Fruit fly (Drosophila melanogaster): Measurements from ENCODE around the gene Nost.

Gene Nost

DNA sequence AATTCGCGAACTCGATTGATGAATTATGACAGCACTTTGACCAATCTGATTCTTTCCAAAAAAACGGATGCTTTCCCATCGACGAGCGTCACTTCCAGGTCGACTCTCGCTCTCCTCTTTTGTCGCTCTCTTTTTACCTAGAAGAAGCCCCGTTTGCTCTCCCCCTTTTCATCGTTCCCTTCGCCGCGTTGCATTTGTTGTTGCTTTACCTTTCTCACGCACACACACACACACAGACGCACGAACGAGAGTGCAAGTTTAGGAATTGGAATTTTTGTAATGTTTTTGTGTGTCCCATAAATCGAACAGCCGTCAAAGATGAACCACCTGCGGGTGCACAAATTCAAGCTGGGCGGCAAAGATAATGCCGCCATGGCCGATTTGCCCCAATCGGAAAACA lies 18.9 kb downstream of the Nost start:
- TF ChIP-seq dmrt93B (GFP tag; optimal IDR thresholded peaks at IDR 0.05) = no peak

DNA sequence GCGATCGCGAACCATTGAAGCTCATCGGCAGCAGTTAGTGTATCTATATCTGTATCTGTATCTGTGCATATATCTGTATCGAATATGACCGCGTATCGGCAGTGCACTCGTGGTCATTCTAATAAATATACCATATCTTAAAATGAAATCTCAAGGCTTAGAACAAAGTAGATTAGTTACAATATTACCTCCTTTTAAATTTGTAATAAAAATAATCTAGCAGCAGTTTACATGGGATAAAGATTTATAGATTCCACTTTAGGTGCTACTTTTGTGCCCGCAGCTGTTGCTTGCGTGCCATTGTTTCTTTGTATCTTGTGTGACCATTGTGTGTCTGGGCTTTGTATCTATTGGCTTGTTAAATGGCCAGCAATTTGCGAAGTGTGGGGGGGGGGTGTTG lies 30.1 kb downstream of the Nost start:
- TF ChIP-seq fru (GFP tag; optimal IDR thresholded peaks at IDR 0.05) = peak; percentile 68
- TF ChIP-seq foxo (GFP tag; optimal IDR thresholded peaks at IDR 0.05) = peak in 1 of 2 experiments; percentile 68
- TF ChIP-seq usp (GFP tag; optimal IDR thresholded peaks at IDR 0.05) = no peak
- peak; percentile 64 for TF ChIP-seq br (GFP tag; optimal IDR thresholded peaks at IDR 0.05)
- peak; percentile 5 for TF ChIP-seq woc (GFP tag; optimal IDR thresholded peaks at IDR 0.05)
- no peak for TF ChIP-seq lola (GFP tag; optimal IDR thresholded peaks at IDR 0.05)
- no peak for TF ChIP-seq Mio (GFP tag; optimal IDR thresholded peaks at IDR 0.05)
- peak; percentile 63 for TF ChIP-seq psq (GFP tag; optimal IDR thresholded peaks at IDR 0.05)
- peak; percentile 80 for TF ChIP-seq h (GFP tag; optimal IDR thresholded peaks at IDR 0.05)
- TF ChIP-seq Dif (GFP tag; optimal IDR thresholded peaks at IDR 0.05; ENCODE audit: partially characterized antibody) = no peak
- TF ChIP-seq ey (GFP tag; optimal IDR thresholded peaks at IDR 0.05) = peak; percentile 76
- TF ChIP-seq sage (GFP tag; optimal IDR thresholded peaks at IDR 0.05) = peak; percentile 68
- TF ChIP-seq rgr (GFP tag; optimal IDR thresholded peaks at IDR 0.05) = peak; percentile 76
- peak; percentile 9 for TF ChIP-seq sv (GFP tag; optimal IDR thresholded peaks at IDR 0.05)
- TF ChIP-seq Jra (GFP tag; optimal IDR thresholded peaks at IDR 0.05) = peak; percentile 23
- TF ChIP-seq OdsH (GFP tag; optimal IDR thresholded peaks at IDR 0.05) = peak; percentile 76
- TF ChIP-seq CG32264 (GFP tag; optimal IDR thresholded peaks at IDR 0.05) = peak; percentile 15
- peak; percentile 56 for TF ChIP-seq HLH106 (tag; optimal IDR thresholded peaks at IDR 0.05)
- no peak for TF ChIP-seq CG9705 (GFP tag; optimal IDR thresholded peaks at IDR 0.05)
- TF ChIP-seq dmrt93B (GFP tag; optimal IDR thresholded peaks at IDR 0.05) = peak; percentile 71
- TF ChIP-seq Sp1 (GFP tag; optimal IDR thresholded peaks at IDR 0.05) = peak; percentile 45
- no peak for TF ChIP-seq CrebA (GFP tag; optimal IDR thresholded peaks at IDR 0.05; ENCODE audit: borderline replicate concordance)

DNA sequence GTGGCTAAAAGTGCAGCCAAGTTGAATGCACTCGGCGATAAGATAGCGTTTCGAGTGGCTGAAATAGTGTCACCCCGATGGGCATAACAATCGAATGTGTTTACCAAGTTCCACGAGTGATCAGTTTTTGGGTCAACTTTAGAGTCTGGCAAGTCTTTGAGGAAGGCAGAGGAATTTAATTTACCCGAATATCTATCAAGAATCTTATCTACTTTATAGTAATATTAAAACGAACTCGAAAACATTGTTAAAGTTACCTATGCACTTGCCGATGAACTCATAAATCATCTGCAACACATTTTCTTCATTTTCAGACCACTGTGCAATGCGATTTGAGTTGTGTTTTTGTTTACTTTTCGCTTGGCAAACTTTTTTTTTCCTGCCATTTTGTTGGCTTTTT lies 31.3 kb downstream of the Nost start:
- TF ChIP-seq fru (GFP tag; optimal IDR thresholded peaks at IDR 0.05) = peak; percentile 27
- no peak for TF ChIP-seq Vsx2 (GFP tag; optimal IDR thresholded peaks at IDR 0.05; ENCODE audit: partially characterized antibody)
- no peak for TF ChIP-seq pan (optimal IDR thresholded peaks at IDR 0.05)
- peak; percentile 23 for TF ChIP-seq h (GFP tag; optimal IDR thresholded peaks at IDR 0.05)
- TF ChIP-seq dl (GFP tag; optimal IDR thresholded peaks at IDR 0.05; ENCODE audit: insufficient read depth in 1 of 2, partially characterized antibody in 2 of 2) = no peak
- TF ChIP-seq Hr83 (GFP tag; optimal IDR thresholded peaks at IDR 0.05; ENCODE audit: poor library complexity, severe bottlenecking) = no peak
- peak; percentile 4 for TF ChIP-seq ey (GFP tag; optimal IDR thresholded peaks at IDR 0.05)
- TF ChIP-seq N (GFP tag; optimal IDR thresholded peaks at IDR 0.05) = no peak
- no peak for TF ChIP-seq sv (GFP tag; optimal IDR thresholded peaks at IDR 0.05)
- no peak for TF ChIP-seq Mio (GFP tag; optimal IDR thresholded peaks at IDR 0.05)
- no peak for TF ChIP-seq brk (GFP tag; optimal IDR thresholded peaks at IDR 0.05)
- peak in 1 of 2 experiments; percentile 18 for TF ChIP-seq foxo (GFP tag; optimal IDR thresholded peaks at IDR 0.05)
- no peak for TF ChIP-seq dmrt93B (GFP tag; optimal IDR thresholded peaks at IDR 0.05)

DNA sequence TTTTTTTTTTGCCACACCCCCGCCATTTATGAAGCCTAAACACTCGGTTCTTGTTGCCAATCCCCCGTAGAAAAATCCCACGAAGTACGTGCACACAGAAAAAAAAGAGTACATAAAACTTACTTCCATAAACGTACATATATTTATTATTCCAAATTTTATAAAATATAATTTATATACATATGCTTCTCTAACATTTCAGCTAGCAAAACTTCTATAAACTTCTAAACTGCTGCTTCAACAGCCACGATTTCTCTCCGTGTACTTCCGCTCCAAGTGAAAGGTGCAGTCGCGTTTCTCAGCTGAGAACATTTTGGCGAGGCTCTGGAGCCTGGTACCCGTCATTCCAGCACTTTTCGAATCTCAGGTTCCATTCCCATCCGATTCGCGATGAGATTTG lies 32.7 kb downstream of the Nost start:
- no peak for TF ChIP-seq dl (GFP tag; optimal IDR thresholded peaks at IDR 0.05; ENCODE audit: insufficient read depth in 1 of 2, partially characterized antibody in 2 of 2)
- peak; percentile 53 for TF ChIP-seq psq (GFP tag; optimal IDR thresholded peaks at IDR 0.05)
- TF ChIP-seq pan (optimal IDR thresholded peaks at IDR 0.05) = no peak
- TF ChIP-seq OdsH (GFP tag; optimal IDR thresholded peaks at IDR 0.05) = peak; percentile 46
- TF ChIP-seq fru (GFP tag; optimal IDR thresholded peaks at IDR 0.05) = peak; percentile 38
- peak; percentile 77 for TF ChIP-seq HLH106 (tag; optimal IDR thresholded peaks at IDR 0.05)
- peak; percentile 15 for TF ChIP-seq ey (GFP tag; optimal IDR thresholded peaks at IDR 0.05)
- no peak for TF ChIP-seq tai (GFP tag; optimal IDR thresholded peaks at IDR 0.05)
- TF ChIP-seq Hnf4 (GFP tag; optimal IDR thresholded peaks at IDR 0.05) = peak; percentile 37
- peak; percentile 61 for TF ChIP-seq rgr (GFP tag; optimal IDR thresholded peaks at IDR 0.05)
- TF ChIP-seq woc (GFP tag; optimal IDR thresholded peaks at IDR 0.05) = peak; percentile 43
- TF ChIP-seq Rel (GFP tag; optimal IDR thresholded peaks at IDR 0.05) = peak; percentile 9
- TF ChIP-seq Rel (tag; optimal IDR thresholded peaks at IDR 0.05) = peak; percentile 34
- TF ChIP-seq h (GFP tag; optimal IDR thresholded peaks at IDR 0.05) = peak; percentile 61
- TF ChIP-seq foxo (GFP tag; optimal IDR thresholded peaks at IDR 0.05) = peak in 1 of 2 experiments; percentile 60
- TF ChIP-seq Sp1 (GFP tag; optimal IDR thresholded peaks at IDR 0.05) = peak; percentile 68

All from whole organism, wandering third instar larva.